Fruit fly (Drosophila melanogaster) whole organism, embryonic: ENCODE data around the gene CG13924.

Experiments
- BEAF-32 ChIP-seq: fragments of 200-800 bp; sonication (Bioruptor generic); optimal IDR thresholded peaks from 3 replicates; lab custom pipeline; 2017; ENCODE audit warnings: missing biosample characterization, missing genetic modification characterization, mild to moderate bottlenecking, moderate library complexity, missing genetic modification reagents
- Bgb ChIP-seq: fragments of 200-800 bp; sonication (Bioruptor generic); IDR thresholded peaks from 2 replicates; pipeline ENCODE4 v1.3.6; 2022; ENCODE audit warnings: missing biosample characterization, missing genetic modification characterization; ENCODE audit not compliant: partially characterized antibody
- CG12299 ChIP-seq: fragments of 200-800 bp; sonication (Bioruptor generic); optimal IDR thresholded peaks from 2 replicates; lab custom pipeline; 2018; ENCODE audit warnings: missing biosample characterization, mild to moderate bottlenecking, missing genetic modification characterization
- CG12659 ChIP-seq: fragments of 200-800 bp; sonication (Bioruptor generic); optimal IDR thresholded peaks from 3 replicates; lab custom pipeline; 2017; ENCODE audit warnings: mild to moderate bottlenecking, missing biosample characterization, missing genetic modification reagents, missing genetic modification characterization
- CG13287 ChIP-seq: fragments of 200-800 bp; sonication (Bioruptor generic); IDR thresholded peaks from 2 replicates; pipeline ENCODE4 v1.3.6; 2022; ENCODE audit warnings: missing biosample characterization, missing genetic modification characterization; ENCODE audit not compliant: partially characterized antibody
- CG14710 ChIP-seq: fragments of 200-800 bp; sonication (Bioruptor generic); optimal IDR thresholded peaks from 3 replicates; lab custom pipeline; 2019; ENCODE audit warnings: missing biosample characterization, mild to moderate bottlenecking, missing genetic modification characterization, moderate library complexity
- CG17568 ChIP-seq: fragments of 200-800 bp; sonication (Bioruptor generic); optimal IDR thresholded peaks from 2 replicates; lab custom pipeline; 2018; ENCODE audit warnings: missing biosample characterization, mild to moderate bottlenecking, missing genetic modification characterization, moderate library complexity
- CG18011 ChIP-seq: fragments of 200-800 bp; sonication (Bioruptor generic); optimal IDR thresholded peaks from 2 replicates; lab custom pipeline; 2017; ENCODE audit warnings: missing biosample characterization, missing genetic modification characterization, mild to moderate bottlenecking, moderate library complexity, missing genotype
- CG2129 ChIP-seq: fragments of 200-800 bp; sonication (Bioruptor generic); IDR thresholded peaks from 2 replicates; pipeline ENCODE4 v1.3.6; 2022; ENCODE audit warnings: missing biosample characterization, missing genetic modification characterization; ENCODE audit not compliant: partially characterized antibody
- CG30020 ChIP-seq: fragments of 200-800 bp; optimal IDR thresholded peaks from 2 replicates; lab custom pipeline; 2019; ENCODE audit warnings: missing biosample characterization, mild to moderate bottlenecking, missing genetic modification characterization, moderate library complexity
- CG31441 ChIP-seq: fragments of 200-800 bp; sonication (Bioruptor generic); IDR thresholded peaks from 2 replicates; pipeline ENCODE4 v1.3.6; 2022; ENCODE audit warnings: missing biosample characterization, missing genetic modification characterization
- CG34224 ChIP-seq: fragments of 200-800 bp; sonication (Bioruptor generic); IDR thresholded peaks from 3 replicates; pipeline ENCODE4 v1.3.6; 2022; ENCODE audit warnings: missing biosample characterization, missing genetic modification characterization; ENCODE audit not compliant: partially characterized antibody
- CG34376 ChIP-seq: fragments of 200-800 bp; sonication (Bioruptor generic); optimal IDR thresholded peaks from 2 replicates; lab custom pipeline; 2018; ENCODE audit warnings: missing biosample characterization, mild to moderate bottlenecking, missing genetic modification characterization
- CG3847 ChIP-seq: fragments of 200-800 bp; sonication (Bioruptor generic); IDR thresholded peaks from 2 replicates; pipeline ENCODE4 v1.3.6; 2022; ENCODE audit warnings: missing biosample characterization, missing genetic modification characterization
- CG4404 ChIP-seq: fragments of 200-800 bp; sonication (Bioruptor generic); IDR thresholded peaks from 2 replicates; pipeline ENCODE4 v1.3.6; 2022; ENCODE audit warnings: missing biosample characterization, missing genetic modification characterization
- CG9437 ChIP-seq: fragments of 200-800 bp; sonication (Bioruptor generic); optimal IDR thresholded peaks from 2 replicates; lab custom pipeline; 2018; ENCODE audit warnings: missing biosample characterization, mild to moderate bottlenecking, missing genetic modification characterization
- CTCF ChIP-seq: fragments of 200-800 bp; sonication (Bioruptor generic); optimal IDR thresholded peaks from 2 replicates; lab custom pipeline; 2017; ENCODE audit warnings: missing biosample characterization, mild to moderate bottlenecking, missing genetic modification characterization, moderate library complexity
- CkIIα-i1 ChIP-seq: fragments of 200-800 bp; sonication (Bioruptor generic); IDR thresholded peaks from 2 replicates; pipeline ENCODE4 v1.3.6; 2022; ENCODE audit warnings: missing biosample characterization, missing genetic modification characterization
- Dll ChIP-seq: fragments of 200-800 bp; sonication (Bioruptor generic); IDR thresholded peaks from 4 replicates; pipeline ENCODE4 v1.3.6; 2022; ENCODE audit warnings: missing biosample characterization, missing genetic modification characterization; ENCODE audit not compliant: partially characterized antibody
- E2f2 ChIP-seq: fragments of 200-800 bp; sonication (Bioruptor generic); IDR thresholded peaks from 2 replicates; pipeline ENCODE4 v1.3.6; 2022; ENCODE audit warnings: missing biosample characterization, missing genetic modification characterization
- Eip74EF ChIP-seq, 2 experiments: fragments of 200-800 bp in 1 of 2; fragments of >200 bp in 1 of 2; sonication (Bioruptor generic) in 1 of 2; optimal IDR thresholded peaks; 2 replicates each; lab custom pipeline; 2017 to 2019; ENCODE audit warnings: missing biosample characterization in 2 of 2, missing genetic modification characterization in 2 of 2, mild to moderate bottlenecking in 1 of 2, moderate library complexity in 1 of 2
- Fer1 ChIP-seq: fragments of 200-800 bp; sonication (Bioruptor generic); optimal IDR thresholded peaks from 2 replicates; lab custom pipeline; 2017; ENCODE audit warnings: missing biosample characterization, mild to moderate bottlenecking, missing genetic modification characterization
- H2.0 ChIP-seq: fragments of 200-800 bp; sonication (Bioruptor generic); IDR thresholded peaks from 2 replicates; pipeline ENCODE4 v1.3.6; 2022; ENCODE audit warnings: missing biosample characterization, missing genetic modification characterization
- HLH4C ChIP-seq: fragments of 200-800 bp; sonication (Bioruptor generic); IDR thresholded peaks from 3 replicates; pipeline ENCODE4 v1.3.6; 2022; ENCODE audit warnings: missing biosample characterization, missing genetic modification characterization; ENCODE audit not compliant: partially characterized antibody
- MBD-R2 ChIP-seq: fragments of 200-800 bp; sonication (Bioruptor generic); IDR thresholded peaks from 2 replicates; pipeline ENCODE4 v1.3.6; 2022; ENCODE audit warnings: missing biosample characterization, missing genetic modification characterization
- MESR4 ChIP-seq: fragments of 200-800 bp; sonication (Bioruptor generic); optimal IDR thresholded peaks from 2 replicates; lab custom pipeline; 2018; ENCODE audit warnings: missing biosample characterization, mild to moderate bottlenecking, missing genetic modification characterization, moderate library complexity
- Optix ChIP-seq: fragments of 200-800 bp; sonication (Bioruptor generic); IDR thresholded peaks from 3 replicates; pipeline ENCODE4 v1.3.6; 2022; ENCODE audit warnings: missing biosample characterization, missing genetic modification characterization
- Sox102F ChIP-seq: fragments of 200-800 bp; sonication (Bioruptor generic); optimal IDR thresholded peaks from 2 replicates; lab custom pipeline; 2018; ENCODE audit warnings: missing biosample characterization, mild to moderate bottlenecking, missing genetic modification characterization, moderate library complexity
- Spps ChIP-seq: fragments of 200-800 bp; sonication (Bioruptor generic); optimal IDR thresholded peaks from 2 replicates; lab custom pipeline; 2018; ENCODE audit warnings: missing biosample characterization, mild to moderate bottlenecking, missing genetic modification characterization
- Xbp1 ChIP-seq: fragments of 200-800 bp; sonication (Bioruptor generic); optimal IDR thresholded peaks from 3 replicates; lab custom pipeline; 2016; ENCODE audit warnings: missing biosample characterization, mild to moderate bottlenecking, missing genetic modification characterization
- al ChIP-seq: fragments of 200-800 bp; sonication (Bioruptor generic); IDR thresholded peaks from 2 replicates; pipeline ENCODE4 v1.3.6; 2022; ENCODE audit warnings: missing biosample characterization, missing genetic modification characterization
- amos ChIP-seq: fragments of 200-800 bp; sonication (Bioruptor generic); IDR thresholded peaks from 2 replicates; pipeline ENCODE4 v1.3.6; 2022; ENCODE audit warnings: missing biosample characterization, missing genetic modification characterization; ENCODE audit not compliant: partially characterized antibody
- bbx ChIP-seq: fragments of 200-800 bp; sonication (Bioruptor generic); IDR thresholded peaks from 2 replicates; pipeline ENCODE4 v1.3.6; 2022; ENCODE audit warnings: missing biosample characterization, missing genetic modification characterization; ENCODE audit not compliant: partially characterized antibody
- cas ChIP-seq: fragments of 200-800 bp; sonication (Bioruptor generic); IDR thresholded peaks from 2 replicates; pipeline ENCODE4 v1.3.6; 2022; ENCODE audit warnings: missing biosample characterization, missing genetic modification characterization
- grau ChIP-seq: fragments of 200-800 bp; optimal IDR thresholded peaks from 3 replicates; lab custom pipeline; 2019; ENCODE audit warnings: missing biosample characterization, mild to moderate bottlenecking, missing genetic modification characterization, moderate library complexity
- hkb ChIP-seq, 2 experiments: fragments of 200-800 bp in 1 of 2; fragments of >200 bp in 1 of 2; sonication (Bioruptor generic) in 1 of 2; IDR thresholded peaks in 1 of 2; optimal IDR thresholded peaks in 1 of 2; 2 replicates each; pipeline versions ENCODE4 v1.3.6 to Lab custom; 2017 to 2022; ENCODE audit warnings: missing biosample characterization in 1 of 2, missing genetic modification characterization in 1 of 2
- hth ChIP-seq: fragments of >200 bp; optimal IDR thresholded peaks from 2 replicates; lab custom pipeline; 2017; ENCODE audit warnings: inconsistent platforms
- inv ChIP-seq: fragments of 200-800 bp; sonication (Bioruptor generic); IDR thresholded peaks from 2 replicates; pipeline ENCODE4 v1.3.6; 2022; ENCODE audit warnings: missing biosample characterization, missing genetic modification characterization; ENCODE audit not compliant: partially characterized antibody
- kah ChIP-seq: fragments of 200-800 bp; sonication (Bioruptor generic); optimal IDR thresholded peaks from 2 replicates; lab custom pipeline; 2018; ENCODE audit warnings: missing biosample characterization, mild to moderate bottlenecking, missing genetic modification characterization
- lilli ChIP-seq: fragments of 200-800 bp; sonication (Bioruptor generic); optimal IDR thresholded peaks from 3 replicates; lab custom pipeline; 2016; ENCODE audit warnings: missing biosample characterization, missing genetic modification characterization
- odd ChIP-seq: fragments of 200-800 bp; sonication (Bioruptor generic); optimal IDR thresholded peaks from 2 replicates; lab custom pipeline; 2017; ENCODE audit warnings: missing biosample characterization, mild to moderate bottlenecking, missing genetic modification characterization
- sd ChIP-seq: fragments of 200-800 bp; sonication (Bioruptor generic); optimal IDR thresholded peaks from 3 replicates; lab custom pipeline; 2018; ENCODE audit warnings: missing biosample characterization, mild to moderate bottlenecking, missing genetic modification characterization, moderate library complexity
- sna ChIP-seq: fragments of 200-800 bp; sonication (Bioruptor generic); IDR thresholded peaks from 2 replicates; pipeline ENCODE4 v1.3.6; 2022; ENCODE audit warnings: missing biosample characterization, missing genetic modification characterization; ENCODE audit not compliant: partially characterized antibody
- sug ChIP-seq: fragments of 200-800 bp; optimal IDR thresholded peaks from 2 replicates; lab custom pipeline; 2019; ENCODE audit warnings: missing biosample characterization, mild to moderate bottlenecking, missing genetic modification characterization, moderate library complexity
- tgo ChIP-seq: fragments of 200-800 bp; sonication (Bioruptor generic); IDR thresholded peaks from 3 replicates; pipeline ENCODE4 v1.3.6; 2022; ENCODE audit warnings: missing biosample characterization, missing genetic modification characterization
- unc-4 ChIP-seq: fragments of 200-800 bp; sonication (Bioruptor generic); IDR thresholded peaks from 2 replicates; pipeline ENCODE4 v1.3.6; 2022; ENCODE audit warnings: missing biosample characterization, missing genetic modification characterization; ENCODE audit not compliant: partially characterized antibody
- vvl ChIP-seq: fragments of 200-800 bp; sonication (Bioruptor generic); IDR thresholded peaks from 2 replicates; pipeline ENCODE4 v1.3.6; 2022; ENCODE audit warnings: missing biosample characterization, missing genetic modification characterization
- z ChIP-seq: fragments of 200-800 bp; sonication (Bioruptor generic); IDR thresholded peaks from 3 replicates; pipeline ENCODE4 v1.3.6; 2022; ENCODE audit warnings: missing biosample characterization, missing genetic modification characterization
- zen2 ChIP-seq: fragments of 200-800 bp; sonication (Bioruptor generic); IDR thresholded peaks from 3 replicates; pipeline ENCODE4 v1.3.6; 2022; ENCODE audit warnings: missing biosample characterization, missing genetic modification characterization; ENCODE audit not compliant: partially characterized antibody

CG13924 gene

dm6 chr3L:1884652-1885051 lies 14.8 kb downstream of the CG13924 start, which contains the start of gene Aprt (continued):
- TF ChIP-seq lilli (GFP tag; lab: Kevin White, UChicago): no peak
- TF ChIP-seq cas (GFP tag; lab: Robert Waterston, UW): no peak
- TF ChIP-seq BEAF-32 (GFP tag; lab: Kevin White, UChicago): peak; percentile 78
- TF ChIP-seq CTCF (GFP tag; lab: Kevin White, UChicago): peak; percentile 64
- TF ChIP-seq CkIIα-i1 (GFP tag; lab: Robert Waterston, UW): no peak
- peak; percentile 46 for TF ChIP-seq MESR4
- no peak for TF ChIP-seq odd
- no peak for TF ChIP-seq Optix (GFP tag; lab: Robert Waterston, UW)
- peak; percentile 15 for TF ChIP-seq CG14710
- TF ChIP-seq hkb (optimal IDR thresholded peaks at IDR 0.05; lab: Kevin White, UChicago): no peak
- 0 out of 2 replicates have a peak, but pooled peaks have one; percentile 6 for TF ChIP-seq hkb (GFP tag; IDR thresholded peaks at IDR 0.05; lab: Robert Waterston, UW)
- TF ChIP-seq sna (GFP tag; lab: Robert Waterston, UW): peak; percentile 85
- TF ChIP-seq bbx: peak; percentile 81
- no peak for TF ChIP-seq CG30020
- peak; percentile 87 for TF ChIP-seq unc-4
- peak; percentile 76 for TF ChIP-seq zen2 (GFP tag; lab: Robert Waterston, UW)
- peak; percentile 90 for TF ChIP-seq CG9437 (GFP tag; lab: Kevin White, UChicago)
- TF ChIP-seq CG31441 (GFP tag; lab: Robert Waterston, UW): peak; percentile 34; the same call in 1 of the 2 replicates
- peak; percentile 55; the same call in 1 of the 2 replicates for TF ChIP-seq CG2129 (GFP tag; lab: Robert Waterston, UW)
- peak; percentile 28 for TF ChIP-seq grau
- TF ChIP-seq Spps (tag; lab: Kevin White, UChicago): no peak
- TF ChIP-seq Eip74EF (GFP tag; optimal IDR thresholded peaks at IDR 0.05; lab: Kevin White, UChicago): peak in 1 of 2 experiments; percentile 10
- TF ChIP-seq sd (tag; lab: Kevin White, UChicago): no peak
- TF ChIP-seq HLH4C (GFP tag; lab: Robert Waterston, UW): peak; percentile 52; the same call in 2 of the 3 replicates
- no peak for TF ChIP-seq Sox102F (GFP tag; lab: Kevin White, UChicago)
- TF ChIP-seq al (GFP tag; lab: Robert Waterston, UW): no peak
- peak; percentile 86 for TF ChIP-seq Bgb
- TF ChIP-seq z (GFP tag; lab: Robert Waterston, UW): no peak
- TF ChIP-seq CG18011 (GFP tag; lab: Kevin White, UChicago): peak; percentile 29
- TF ChIP-seq amos (GFP tag; lab: Robert Waterston, UW): peak; percentile 81
- peak; percentile 63 for TF ChIP-seq sug
- TF ChIP-seq CG34376: peak; percentile 78
- peak; percentile 13 for TF ChIP-seq CG12659 (GFP tag; lab: Kevin White, UChicago)
- TF ChIP-seq tgo (GFP tag; lab: Robert Waterston, UW): no peak
- TF ChIP-seq kah (GFP tag; lab: Kevin White, UChicago): peak; percentile 98
- TF ChIP-seq CG12299 (tag; lab: Kevin White, UChicago): no peak
- TF ChIP-seq CG13287 (GFP tag; lab: Robert Waterston, UW): peak; percentile 91
- peak; percentile 2 for TF ChIP-seq CG17568 (GFP tag; lab: Kevin White, UChicago)
- TF ChIP-seq Dll (GFP tag; lab: Robert Waterston, UW): peak; percentile 81
- TF ChIP-seq Fer1 (GFP tag; lab: Kevin White, UChicago): peak; percentile 45
- TF ChIP-seq Xbp1: no peak
- no peak for TF ChIP-seq hth
- TF ChIP-seq vvl (GFP tag; lab: Robert Waterston, UW): 0 out of 2 replicates have a peak, but pooled peaks have one; percentile 10
- TF ChIP-seq CG34224 (GFP tag; lab: Robert Waterston, UW): peak; percentile 94
- TF ChIP-seq H2.0 (GFP tag; lab: Robert Waterston, UW): no peak
- peak; percentile 51; the same call in 1 of the 2 replicates for TF ChIP-seq inv (GFP tag; lab: Robert Waterston, UW)
- TF ChIP-seq CG3847 (GFP tag; lab: Robert Waterston, UW): no peak
- TF ChIP-seq MBD-R2: peak; percentile 68; the same call in 1 of the 2 replicates
- TF ChIP-seq E2f2 (GFP tag; lab: Robert Waterston, UW): peak; percentile 96
- no peak for TF ChIP-seq CG4404
